Fruit fly (Drosophila melanogaster): ENCODE results near the gene CG9372.

DNA sequence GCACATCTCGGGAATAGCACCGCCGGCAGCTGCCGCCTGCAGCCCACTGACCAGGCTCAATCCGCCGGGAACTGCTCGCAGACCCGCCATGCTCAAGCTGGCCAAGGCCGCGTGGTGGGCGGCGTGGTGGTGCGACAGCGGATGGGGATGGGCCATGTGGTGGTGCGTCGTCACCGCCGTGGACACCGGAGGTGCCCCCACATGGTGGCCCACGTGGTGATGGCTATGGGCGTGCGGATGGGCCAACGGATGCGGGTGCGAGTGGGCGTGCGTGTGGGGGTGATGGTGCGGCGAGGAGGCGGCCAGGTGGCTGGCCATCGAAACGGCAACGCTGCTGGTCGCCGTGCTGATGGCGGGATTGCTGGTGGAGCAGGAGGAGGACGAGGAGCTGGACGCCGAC, 47.5 kb downstream of the CG9372 start:
- no peak for TF ChIP-seq CG9705 (GFP tag; optimal IDR thresholded peaks at IDR 0.05)
- no peak for TF ChIP-seq N (GFP tag; optimal IDR thresholded peaks at IDR 0.05)
- TF ChIP-seq Dfd (GFP tag; optimal IDR thresholded peaks at IDR 0.05) = no peak
- no peak for TF ChIP-seq fru (GFP tag; optimal IDR thresholded peaks at IDR 0.05)
- no peak for TF ChIP-seq lola (GFP tag; optimal IDR thresholded peaks at IDR 0.05)
- no peak for TF ChIP-seq Vsx2 (GFP tag; optimal IDR thresholded peaks at IDR 0.05; ENCODE audit: partially characterized antibody)
